Fruit fly (Drosophila melanogaster) whole organism, embryonic: ENCODE measurements around the gene CG14427.

Experiments
- Atf3 ChIP-seq: fragments of 200-800 bp; sonication (Bioruptor generic); optimal IDR thresholded peaks from 3 replicates; lab custom pipeline; 2016; ENCODE audit warnings: missing biosample characterization, missing genetic modification characterization
- B-H1 ChIP-seq: fragments of 200-800 bp; sonication (Bioruptor generic); IDR thresholded peaks from 3 replicates; pipeline ENCODE4 v1.3.6; 2022; ENCODE audit warnings: missing biosample characterization, missing genetic modification characterization
- BEAF-32 ChIP-seq: fragments of 200-800 bp; sonication (Bioruptor generic); optimal IDR thresholded peaks from 3 replicates; lab custom pipeline; 2017; ENCODE audit warnings: missing biosample characterization, missing genetic modification characterization, mild to moderate bottlenecking, moderate library complexity, missing genetic modification reagents
- Bdp1 ChIP-seq: fragments of 200-800 bp; sonication (Bioruptor generic); optimal IDR thresholded peaks from 3 replicates; lab custom pipeline; 2016; ENCODE audit warnings: missing biosample characterization, missing genetic modification characterization
- CG10274 ChIP-seq: fragments of 200-800 bp; sonication (Bioruptor generic); optimal IDR thresholded peaks from 3 replicates; lab custom pipeline; 2017; ENCODE audit warnings: missing biosample characterization, mild to moderate bottlenecking, missing genetic modification characterization
- CG10321 ChIP-seq: fragments of 200-800 bp; sonication (Bioruptor generic); IDR thresholded peaks from 2 replicates; pipeline ENCODE4 v1.3.6; 2022; ENCODE audit warnings: missing biosample characterization, missing genetic modification characterization
- CG10431 ChIP-seq: fragments of 200-800 bp; sonication (Bioruptor generic); optimal IDR thresholded peaks from 3 replicates; lab custom pipeline; 2018; ENCODE audit warnings: missing biosample characterization, mild to moderate bottlenecking, missing genetic modification characterization
- CG11695 ChIP-seq: fragments of 200-800 bp; sonication (Bioruptor generic); IDR thresholded peaks from 3 replicates; pipeline ENCODE4 v1.3.6; 2022; ENCODE audit warnings: missing biosample characterization, missing genetic modification characterization
- CG11723 ChIP-seq: fragments of 200-800 bp; sonication (Bioruptor generic); optimal IDR thresholded peaks from 2 replicates; lab custom pipeline; 2017; ENCODE audit warnings: missing biosample characterization, mild to moderate bottlenecking, missing genetic modification characterization
- CG13287 ChIP-seq: fragments of 200-800 bp; sonication (Bioruptor generic); IDR thresholded peaks from 2 replicates; pipeline ENCODE4 v1.3.6; 2022; ENCODE audit warnings: missing biosample characterization, missing genetic modification characterization; ENCODE audit not compliant: partially characterized antibody
- CG14710 ChIP-seq: fragments of 200-800 bp; sonication (Bioruptor generic); optimal IDR thresholded peaks from 3 replicates; lab custom pipeline; 2019; ENCODE audit warnings: missing biosample characterization, mild to moderate bottlenecking, missing genetic modification characterization, moderate library complexity
- CG16863 ChIP-seq: fragments of 200-800 bp; sonication (Bioruptor generic); optimal IDR thresholded peaks from 3 replicates; lab custom pipeline; 2016; ENCODE audit warnings: missing biosample characterization, missing genetic modification characterization
- CG2889 ChIP-seq: fragments of 200-800 bp; sonication (Bioruptor generic); IDR thresholded peaks from 3 replicates; pipeline ENCODE4 v1.3.6; 2022; ENCODE audit warnings: missing biosample characterization, missing genetic modification characterization
- CG33213 ChIP-seq: fragments of 200-800 bp; sonication (Bioruptor generic); optimal IDR thresholded peaks from 3 replicates; lab custom pipeline; 2016; ENCODE audit warnings: missing biosample characterization, missing genetic modification characterization
- CG3726 ChIP-seq: fragments of 200-800 bp; sonication (Bioruptor generic); IDR thresholded peaks from 3 replicates; pipeline ENCODE4, ENCODE4 v1.3.6; 2022; ENCODE audit warnings: missing biosample characterization, missing genetic modification characterization
- CG4820 ChIP-seq: fragments of 200-800 bp; sonication (Bioruptor generic); optimal IDR thresholded peaks from 3 replicates; lab custom pipeline; 2016; ENCODE audit warnings: missing biosample characterization, missing genetic modification characterization
- CG6683 ChIP-seq: fragments of 200-800 bp; sonication (Bioruptor generic); optimal IDR thresholded peaks from 2 replicates; lab custom pipeline; 2017; ENCODE audit warnings: missing biosample characterization, mild to moderate bottlenecking, missing genetic modification characterization, missing genetic modification reagents
- CG7963 ChIP-seq: fragments of 200-800 bp; sonication (Bioruptor generic); IDR thresholded peaks from 3 replicates; pipeline ENCODE4 v1.3.6; 2022; ENCODE audit warnings: missing biosample characterization, missing genetic modification characterization; ENCODE audit not compliant: partially characterized antibody
- CG9797 ChIP-seq: fragments of 200-800 bp; sonication (Bioruptor generic); optimal IDR thresholded peaks from 3 replicates; lab custom pipeline; 2018; ENCODE audit warnings: missing biosample characterization, mild to moderate bottlenecking, missing genetic modification characterization
- CG9932 ChIP-seq: fragments of 200-800 bp; sonication (Bioruptor generic); IDR thresholded peaks from 2 replicates; pipeline ENCODE4 v1.3.6; 2022; ENCODE audit warnings: missing biosample characterization, missing genetic modification characterization
- D19B ChIP-seq: fragments of 200-800 bp; sonication (Bioruptor generic); optimal IDR thresholded peaks from 2 replicates; lab custom pipeline; 2017; ENCODE audit warnings: missing biosample characterization, mild to moderate bottlenecking, missing genetic modification characterization
- Dbx ChIP-seq: fragments of 200-800 bp; sonication (Bioruptor generic); IDR thresholded peaks from 3 replicates; pipeline ENCODE4 v1.3.6; 2022; ENCODE audit warnings: missing biosample characterization, missing genetic modification characterization
- Deaf1 ChIP-seq: fragments of 200-800 bp; optimal IDR thresholded peaks from 3 replicates; lab custom pipeline; 2019; ENCODE audit warnings: missing biosample characterization, mild to moderate bottlenecking, missing genetic modification characterization, moderate library complexity
- Dek ChIP-seq: fragments of 200-800 bp; sonication (Bioruptor generic); optimal IDR thresholded peaks from 3 replicates; lab custom pipeline; 2019; ENCODE audit warnings: missing biosample characterization, mild to moderate bottlenecking, missing genetic modification characterization, moderate library complexity
- Dll ChIP-seq: fragments of 200-800 bp; sonication (Bioruptor generic); IDR thresholded peaks from 4 replicates; pipeline ENCODE4 v1.3.6; 2022; ENCODE audit warnings: missing biosample characterization, missing genetic modification characterization; ENCODE audit not compliant: partially characterized antibody
- Eip74EF ChIP-seq, 2 experiments: fragments of 200-800 bp in 1 of 2; fragments of >200 bp in 1 of 2; sonication (Bioruptor generic) in 1 of 2; optimal IDR thresholded peaks; 2 replicates each; lab custom pipeline; 2017 to 2019; ENCODE audit warnings: missing biosample characterization in 2 of 2, missing genetic modification characterization in 2 of 2, mild to moderate bottlenecking in 1 of 2, moderate library complexity in 1 of 2
- Fer1 ChIP-seq: fragments of 200-800 bp; sonication (Bioruptor generic); optimal IDR thresholded peaks from 2 replicates; lab custom pipeline; 2017; ENCODE audit warnings: missing biosample characterization, mild to moderate bottlenecking, missing genetic modification characterization
- Fer3 ChIP-seq: fragments of 200-800 bp; sonication (Bioruptor generic); optimal IDR thresholded peaks from 2 replicates; lab custom pipeline; 2018; ENCODE audit warnings: missing biosample characterization, mild to moderate bottlenecking, missing genetic modification characterization, moderate library complexity
- Gug ChIP-seq: fragments of 200-800 bp; sonication (Bioruptor generic); IDR thresholded peaks from 4 replicates; pipeline ENCODE4 v1.3.6; 2022; ENCODE audit warnings: missing biosample characterization, missing genetic modification characterization
- Hsf ChIP-seq: fragments of 200-800 bp; sonication (Bioruptor generic); optimal IDR thresholded peaks from 3 replicates; lab custom pipeline; 2016; ENCODE audit warnings: missing biosample characterization, missing genetic modification characterization
- Lim3 ChIP-seq: fragments of 200-800 bp; sonication (Bioruptor generic); IDR thresholded peaks from 2 replicates; pipeline ENCODE4 v1.3.6; 2022; ENCODE audit warnings: missing biosample characterization, missing genetic modification characterization
- Mad ChIP-seq: fragments of 200-800 bp; sonication (Bioruptor generic); optimal IDR thresholded peaks from 2 replicates; lab custom pipeline; 2016; ENCODE audit warnings: missing biosample characterization, missing genetic modification characterization
- Usf ChIP-seq: fragments of 200-800 bp; sonication (Bioruptor generic); optimal IDR thresholded peaks from 2 replicates; lab custom pipeline; 2017; ENCODE audit warnings: missing genotype, missing biosample characterization, missing genetic modification characterization
- amos ChIP-seq: fragments of 200-800 bp; sonication (Bioruptor generic); IDR thresholded peaks from 2 replicates; pipeline ENCODE4 v1.3.6; 2022; ENCODE audit warnings: missing biosample characterization, missing genetic modification characterization; ENCODE audit not compliant: partially characterized antibody
- br ChIP-seq: fragments of >200 bp; optimal IDR thresholded peaks from 2 replicates; lab custom pipeline; 2017
- en ChIP-seq: fragments of 200-800 bp; sonication (Bioruptor generic); optimal IDR thresholded peaks from 2 replicates; lab custom pipeline; 2016; ENCODE audit warnings: missing biosample characterization, missing genetic modification characterization
- gcm ChIP-seq: fragments of 200-800 bp; sonication (Bioruptor generic); optimal IDR thresholded peaks from 2 replicates; lab custom pipeline; 2019; ENCODE audit warnings: missing biosample characterization, mild to moderate bottlenecking, missing genetic modification characterization, moderate library complexity
- her ChIP-seq: fragments of 200-800 bp; sonication (Bioruptor generic); optimal IDR thresholded peaks from 2 replicates; lab custom pipeline; 2016; ENCODE audit warnings: missing biosample characterization, missing genetic modification characterization
- hkb ChIP-seq, 2 experiments: fragments of 200-800 bp in 1 of 2; fragments of >200 bp in 1 of 2; sonication (Bioruptor generic) in 1 of 2; IDR thresholded peaks in 1 of 2; optimal IDR thresholded peaks in 1 of 2; 2 replicates each; pipeline versions ENCODE4 v1.3.6 to Lab custom; 2017 to 2022; ENCODE audit warnings: missing biosample characterization in 1 of 2, missing genetic modification characterization in 1 of 2
- kni ChIP-seq: fragments of 200-800 bp; sonication (Bioruptor generic); optimal IDR thresholded peaks from 3 replicates; lab custom pipeline; 2017; ENCODE audit warnings: mild to moderate bottlenecking, missing biosample characterization, missing genetic modification reagents, missing genetic modification characterization
- lola ChIP-seq, 3 experiments: fragments of >200 bp in 2 of 3; fragments of 200-800 bp in 1 of 3; sonication (Bioruptor generic) in 1 of 3; optimal IDR thresholded peaks; 2 replicates each; lab custom pipeline; 2017 to 2019; ENCODE audit warnings: missing biosample characterization in 3 of 3, missing genetic modification characterization in 3 of 3, mild to moderate bottlenecking in 1 of 3, moderate library complexity in 1 of 3
- mirr ChIP-seq: fragments of 200-800 bp; sonication (Bioruptor generic); optimal IDR thresholded peaks from 3 replicates; lab custom pipeline; 2018; ENCODE audit warnings: missing biosample characterization, mild to moderate bottlenecking, missing genetic modification characterization
- oc ChIP-seq: fragments of 200-800 bp; sonication (Bioruptor generic); optimal IDR thresholded peaks from 2 replicates; lab custom pipeline; 2018; ENCODE audit warnings: missing biosample characterization, mild to moderate bottlenecking, missing genetic modification characterization, moderate library complexity
- org-1 ChIP-seq: fragments of 200-800 bp; sonication (Bioruptor generic); optimal IDR thresholded peaks from 2 replicates; lab custom pipeline; 2017; ENCODE audit warnings: missing biosample characterization, missing genetic modification characterization
- phol ChIP-seq: fragments of 200-800 bp; sonication (Bioruptor generic); optimal IDR thresholded peaks from 3 replicates; lab custom pipeline; 2018; ENCODE audit warnings: missing biosample characterization, mild to moderate bottlenecking, missing genetic modification characterization, moderate library complexity
- ranshi ChIP-seq: fragments of 200-800 bp; sonication (Bioruptor generic); IDR thresholded peaks from 2 replicates; pipeline ENCODE4 v1.3.6; 2022; ENCODE audit warnings: missing biosample characterization, missing genetic modification characterization

The CG14427 gene

dm6 chrX:7013320-7014214 lies 26.8 kb upstream of the CG14427 start, which contains the start of the genes CG3032 and CG4593 (continued):
- TF ChIP-seq CG14710 (tag; lab: Kevin White, UChicago) (peak; percentile 68), CG9797 (peak; percentile 68), BEAF-32 (GFP tag; lab: Kevin White, UChicago) (peak; percentile 57), mirr (GFP tag; lab: Kevin White, UChicago) (peak; percentile 17), CG33213 (GFP tag; lab: Kevin White, UChicago) (peak; percentile 64), br (lab: Kevin White, UChicago) (no peak), hkb (optimal IDR thresholded peaks at IDR 0.05; lab: Kevin White, UChicago) (no peak), hkb (GFP tag; IDR thresholded peaks at IDR 0.05; lab: Robert Waterston, UW) (peak; percentile 83), CG16863 (GFP tag; lab: Kevin White, UChicago) (peak; percentile 60), her (GFP tag; lab: Kevin White, UChicago) (peak; percentile 18), amos (GFP tag; lab: Robert Waterston, UW) (no peak), CG7963 (GFP tag; lab: Robert Waterston, UW) (no peak), CG4820 (GFP tag; lab: Kevin White, UChicago) (peak; percentile 57), phol (tag; lab: Kevin White, UChicago) (peak; percentile 78), en (GFP tag; lab: Kevin White, UChicago) (peak; percentile 20), CG11723 (GFP tag; lab: Kevin White, UChicago) (peak; percentile 24), Dbx (peak; percentile 85), Gug (GFP tag; lab: Robert Waterston, UW) (peak; percentile 89)

- TF ChIP-seq oc (tag; lab: Kevin White, UChicago) (no peak), lola (GFP tag; optimal IDR thresholded peaks at IDR 0.05; lab: Kevin White, UChicago) (no peak), CG3726 (GFP tag; lab: Robert Waterston, UW) (0 out of 3 replicates have a peak, but pooled peaks have one; percentile 19), Fer1 (GFP tag; lab: Kevin White, UChicago) (peak; percentile 41), CG11695 (GFP tag; lab: Robert Waterston, UW) (peak; percentile 61; the same call in 2 of the 3 replicates), org-1 (GFP tag; lab: Kevin White, UChicago) (no peak), ranshi (GFP tag; lab: Robert Waterston, UW) (peak; percentile 31; the same call in 1 of the 2 replicates), kni (GFP tag; lab: Kevin White, UChicago) (no peak), Mad (GFP tag; lab: Kevin White, UChicago) (peak; percentile 27), CG10431 (GFP tag; lab: Kevin White, UChicago) (no peak), Bdp1 (no peak), CG13287 (GFP tag; lab: Robert Waterston, UW) (peak; percentile 84), Atf3 (GFP tag; lab: Kevin White, UChicago) (no peak), CG9932 (GFP tag; lab: Robert Waterston, UW) (peak; percentile 71), Lim3 (GFP tag; lab: Robert Waterston, UW) (no peak), B-H1 (no peak; the same call in 2 of the 3 replicates), Dll (peak; percentile 71), CG10274 (GFP tag; lab: Kevin White, UChicago) (no peak), CG2889 (no peak), gcm (GFP tag; lab: Kevin White, UChicago) (no peak), Usf (GFP tag; lab: Kevin White, UChicago) (no peak), CG10321 (no peak), Hsf (GFP tag; lab: Kevin White, UChicago) (peak; percentile 55), CG6683 (no peak), Fer3 (tag; lab: Kevin White, UChicago) (peak; percentile 14), Dek (peak; percentile 35), D19B (peak; percentile 31), Deaf1 (tag; lab: Kevin White, UChicago) (no peak), Eip74EF (GFP tag; optimal IDR thresholded peaks at IDR 0.05; lab: Kevin White, UChicago) (peak in 1 of 2 experiments; percentile 50)
These were observed 25.4 kb upstream of the CG14427 start for dm6 chrX:7014931-7015428.
